Worm (Caenorhabditis elegans) whole organism, L1 larva: ENCODE measurements around the gene catp-8.

Source experiments
- C04F5.9 ChIP-seq: sonication (generic microtip); optimal IDR thresholded peaks from 2 replicates; lab custom pipeline; 2016; ENCODE audit warnings: missing genetic modification characterization, missing compliant biosample characterization
- C16A3.4 ChIP-seq: fragments of 150-350 bp; optimal IDR thresholded peaks from 2 replicates; lab custom pipeline; 2014; ENCODE audit warnings: missing biosample characterization, missing genetic modification characterization
- dsc-1 ChIP-seq: sonication (generic microtip); optimal IDR thresholded peaks from 2 replicates; lab custom pipeline; 2016; ENCODE audit warnings: mild to moderate bottlenecking, missing genetic modification characterization, missing compliant biosample characterization
- efl-3 ChIP-seq: fragments of 200-800 bp; sonication (Bioruptor generic); optimal IDR thresholded peaks from 2 replicates; lab custom pipeline; 2018; ENCODE audit warnings: mild to moderate bottlenecking, missing genetic modification characterization, missing compliant biosample characterization
- fkh-8 ChIP-seq: sonication (generic microtip); optimal IDR thresholded peaks from 2 replicates; lab custom pipeline; 2016; ENCODE audit warnings: mild to moderate bottlenecking, missing genetic modification characterization, missing compliant biosample characterization
- hlh-17 ChIP-seq: fragments of 200-800 bp; sonication (Bioruptor generic); optimal IDR thresholded peaks from 2 replicates; lab custom pipeline; 2018; ENCODE audit warnings: missing genetic modification characterization, mild to moderate bottlenecking, missing compliant biosample characterization, moderate library complexity, borderline replicate concordance
- hpl-2 ChIP-seq: fragments of 150-350 bp; optimal IDR thresholded peaks from 2 replicates; lab custom pipeline; 2014; ENCODE audit warnings: missing biosample characterization, missing genetic modification reagents, missing genetic modification characterization
- isw-1 ChIP-seq: fragments of 200-800 bp; sonication (Bioruptor generic); IDR thresholded peaks from 2 replicates; pipeline ENCODE4 v1.3.6; 2022; ENCODE audit warnings: missing genetic modification characterization, missing compliant biosample characterization
- lin-35 ChIP-seq, 2 experiments: fragments of 150-350 bp; optimal IDR thresholded peaks; 2 replicates each; lab custom pipeline; 2014; ENCODE audit warnings: missing biosample characterization in 2 of 2, missing genetic modification characterization in 2 of 2, missing genetic modification reagents in 2 of 2
- mdl-1 ChIP-seq, 2 experiments: fragments of 150-350 bp; optimal IDR thresholded peaks; 2 replicates each; lab custom pipeline; 2014 to 2017; ENCODE audit warnings: missing biosample characterization in 2 of 2, missing genetic modification characterization in 2 of 2, inconsistent platforms in 1 of 2
- nhr-11 ChIP-seq: fragments of 150-350 bp; optimal IDR thresholded peaks from 2 replicates; lab custom pipeline; 2014; ENCODE audit warnings: missing biosample characterization, missing genetic modification characterization
- pax-3 ChIP-seq: fragments of 200-800 bp; sonication (Bioruptor generic); optimal IDR thresholded peaks from 2 replicates; lab custom pipeline; 2018; ENCODE audit warnings: mild to moderate bottlenecking, missing genetic modification characterization, moderate library complexity, missing compliant biosample characterization
- snu-23 ChIP-seq: sonication (generic microtip); optimal IDR thresholded peaks from 2 replicates; lab custom pipeline; 2016; ENCODE audit warnings: missing genetic modification characterization, missing compliant biosample characterization
- unc-130 ChIP-seq: fragments of 150-350 bp; optimal IDR thresholded peaks from 2 replicates; lab custom pipeline; 2017; ENCODE audit warnings: missing biosample characterization, missing genetic modification characterization, inconsistent platforms
- xbp-1 ChIP-seq: sonication (generic microtip); optimal IDR thresholded peaks from 2 replicates; lab custom pipeline; 2016; ENCODE audit warnings: missing genetic modification characterization, missing compliant biosample characterization

catp-8 gene

DNA sequence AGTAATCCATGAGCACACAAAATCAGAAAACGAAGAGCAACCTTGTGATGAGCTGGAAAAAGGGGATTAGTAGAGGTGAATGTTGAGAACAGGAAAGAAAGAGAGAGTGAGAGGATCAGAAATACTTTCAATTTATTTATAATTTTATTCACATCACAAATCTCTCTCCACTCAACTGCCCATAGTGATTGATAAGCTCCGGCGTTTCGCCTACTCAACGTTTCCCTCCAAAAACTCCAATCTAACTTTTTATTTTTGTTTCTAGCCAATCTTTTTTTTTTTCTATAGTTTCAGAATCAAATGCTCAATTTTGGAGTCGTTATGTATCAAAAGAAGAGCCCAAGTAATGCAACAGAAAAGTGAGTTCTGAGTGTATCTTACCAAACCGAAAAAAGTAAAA, 53.6 kb downstream of the catp-8 start, which contains the start of gene kin-4:
kin-4 (plus strand) TSS at position 301 of the 400 bp plus-strand sequence.
- TF ChIP-seq hpl-2 (GFP tag; lab: Kevin White, UChicago) (no peak), lin-35 (GFP tag; optimal IDR thresholded peaks at IDR 0.05; lab: Kevin White, UChicago) (no peak), fkh-8 (peak; percentile 17), C04F5.9 (tag; lab: Kevin White, UChicago) (no peak), dsc-1 (peak; percentile 20), pax-3 (tag; lab: Kevin White, UChicago) (no peak), mdl-1 (tag; optimal IDR thresholded peaks at IDR 0.05; lab: Kevin White, UChicago) (no peak)

DNA sequence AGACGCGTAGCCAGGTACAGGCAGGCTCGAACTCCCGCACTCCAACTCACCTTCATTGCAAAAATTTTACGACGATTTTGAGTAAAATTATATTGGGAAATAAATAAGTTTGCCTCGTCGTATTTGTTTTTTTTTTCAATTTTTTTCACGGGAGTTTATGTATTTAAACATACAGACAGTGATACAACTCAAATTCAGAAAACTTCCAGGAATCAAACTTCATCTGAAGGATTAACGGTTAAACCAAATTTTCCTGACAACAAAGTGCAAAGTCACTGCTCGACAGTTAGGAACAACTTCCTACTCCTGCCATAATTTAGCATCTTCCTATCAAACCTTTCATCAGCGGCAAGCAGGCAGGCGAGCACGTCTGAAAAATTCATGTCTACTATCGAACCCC, 54.2 kb downstream of the catp-8 start, which contains the start of gene F22B3.8:
F22B3.8 (minus strand) TSS at position 101 of the 400 bp plus-strand sequence.
- TF ChIP-seq unc-130 (no peak), snu-23 (GFP tag; lab: Kevin White, UChicago) (no peak), isw-1 (GFP tag; lab: Robert Waterston, UW) (no peak), C16A3.4 (tag; lab: Kevin White, UChicago) (no peak), nhr-11 (tag; lab: Kevin White, UChicago) (no peak), hlh-17 (GFP tag; lab: Kevin White, UChicago) (no peak), efl-3 (GFP tag; lab: Kevin White, UChicago) (no peak), xbp-1 (tag; lab: Kevin White, UChicago) (no peak)
